Worm (Caenorhabditis elegans): ENCODE results near the gene madf-1.

DNA sequence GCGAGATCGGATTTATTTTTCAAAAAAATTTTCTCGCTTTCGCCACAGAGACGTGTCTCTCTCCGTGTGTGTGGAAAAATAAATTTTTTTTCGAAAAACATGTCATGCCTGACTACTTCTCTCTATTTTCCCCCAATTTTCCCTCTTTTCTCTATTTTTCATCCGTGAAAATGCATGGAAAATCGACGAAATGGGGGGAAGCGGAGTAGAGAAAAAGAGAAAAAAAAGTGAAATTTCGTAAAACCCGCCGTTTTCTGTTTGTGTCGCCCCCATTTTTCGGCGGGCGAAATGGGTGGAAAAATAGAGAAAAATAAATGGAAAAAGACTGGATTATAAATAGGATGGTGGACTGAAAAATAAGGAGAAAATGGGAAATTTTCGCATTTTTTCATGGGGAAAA is 1.8 kb upstream of the madf-1 start:
- TF ChIP-seq ama-1 (optimal IDR thresholded peaks at IDR 0.05) = no peak
- no peak for TF ChIP-seq tbx-37 (GFP tag; conservative IDR thresholded peaks at IDR 0.05)
- TF ChIP-seq sea-1 (GFP tag; conservative IDR thresholded peaks at IDR 0.05) = no peak

Measured in whole organism, early embryonic.